Fruit fly (Drosophila melanogaster) whole organism, embryonic: ENCODE measurements around the gene Uba4.

ENCODE experiments used
- CG10321 ChIP-seq: fragments of 200-800 bp; sonication (Bioruptor generic); IDR thresholded peaks from 2 replicates; pipeline ENCODE4 v1.3.6; 2022; ENCODE audit warnings: missing biosample characterization, missing genetic modification characterization
- CG10431 ChIP-seq: fragments of 200-800 bp; sonication (Bioruptor generic); optimal IDR thresholded peaks from 3 replicates; lab custom pipeline; 2018; ENCODE audit warnings: missing biosample characterization, mild to moderate bottlenecking, missing genetic modification characterization
- CG11695 ChIP-seq: fragments of 200-800 bp; sonication (Bioruptor generic); IDR thresholded peaks from 3 replicates; pipeline ENCODE4 v1.3.6; 2022; ENCODE audit warnings: missing biosample characterization, missing genetic modification characterization
- CG11696 ChIP-seq: fragments of 200-800 bp; sonication (Bioruptor generic); IDR thresholded peaks from 2 replicates; pipeline ENCODE4 v1.3.6; 2022; ENCODE audit warnings: missing biosample characterization, missing genetic modification characterization
- CG12236 ChIP-seq: fragments of 200-800 bp; sonication (Bioruptor generic); optimal IDR thresholded peaks from 2 replicates; lab custom pipeline; 2016; ENCODE audit warnings: missing biosample characterization, missing genetic modification characterization
- CG12299 ChIP-seq: fragments of 200-800 bp; sonication (Bioruptor generic); optimal IDR thresholded peaks from 2 replicates; lab custom pipeline; 2018; ENCODE audit warnings: missing biosample characterization, mild to moderate bottlenecking, missing genetic modification characterization
- CG13894 ChIP-seq: fragments of 200-800 bp; sonication (Bioruptor generic); optimal IDR thresholded peaks from 3 replicates; lab custom pipeline; 2018; ENCODE audit warnings: missing biosample characterization, mild to moderate bottlenecking, missing genetic modification characterization, moderate library complexity
- CG14441 ChIP-seq: fragments of 200-800 bp; sonication (Bioruptor generic); IDR thresholded peaks from 2 replicates; pipeline ENCODE4 v1.3.6; 2022; ENCODE audit warnings: missing biosample characterization, missing genetic modification characterization
- CG14860 ChIP-seq: fragments of 200-800 bp; sonication (Bioruptor generic); IDR thresholded peaks from 3 replicates; pipeline ENCODE4 v1.3.6; 2022; ENCODE audit warnings: missing biosample characterization, missing genetic modification characterization; ENCODE audit not compliant: partially characterized antibody
- CG1647 ChIP-seq: fragments of 200-800 bp; sonication (Bioruptor generic); optimal IDR thresholded peaks from 3 replicates; lab custom pipeline; 2016; ENCODE audit warnings: missing biosample characterization, missing genetic modification characterization
- CG1832 ChIP-seq: fragments of 200-800 bp; sonication (Bioruptor generic); optimal IDR thresholded peaks from 2 replicates; lab custom pipeline; 2017; ENCODE audit warnings: missing biosample characterization, mild to moderate bottlenecking, missing genetic modification characterization, inconsistent platforms
- CG2120 ChIP-seq: fragments of 200-800 bp; sonication (Bioruptor generic); optimal IDR thresholded peaks from 3 replicates; lab custom pipeline; 2016; ENCODE audit warnings: missing biosample characterization, missing genetic modification characterization
- CG31365 ChIP-seq: fragments of 200-800 bp; sonication (Bioruptor generic); optimal IDR thresholded peaks from 2 replicates; lab custom pipeline; 2018; ENCODE audit warnings: missing biosample characterization, mild to moderate bottlenecking, missing genetic modification characterization
- CG32532 ChIP-seq: fragments of 200-800 bp; sonication (Bioruptor generic); IDR thresholded peaks from 2 replicates; pipeline ENCODE4 v1.3.6; 2022; ENCODE audit warnings: missing biosample characterization, missing genetic modification characterization
- CG34224 ChIP-seq: fragments of 200-800 bp; sonication (Bioruptor generic); IDR thresholded peaks from 3 replicates; pipeline ENCODE4 v1.3.6; 2022; ENCODE audit warnings: missing biosample characterization, missing genetic modification characterization; ENCODE audit not compliant: partially characterized antibody
- CG4617 ChIP-seq: fragments of 200-800 bp; sonication (Bioruptor generic); optimal IDR thresholded peaks from 3 replicates; lab custom pipeline; 2016; ENCODE audit warnings: missing biosample characterization, missing genetic modification characterization, borderline replicate concordance
- CG8478 ChIP-seq: fragments of >200 bp; optimal IDR thresholded peaks from 2 replicates; lab custom pipeline; 2018
- CG8765 ChIP-seq: fragments of 200-800 bp; sonication (Bioruptor generic); IDR thresholded peaks from 2 replicates; pipeline ENCODE4 v1.3.6; 2022; ENCODE audit warnings: missing biosample characterization, missing genetic modification characterization
- D ChIP-seq, 2 experiments: fragments of 200-800 bp in 1 of 2; fragments of >200 bp in 1 of 2; sonication (Bioruptor generic) in 1 of 2; optimal IDR thresholded peaks; 2 replicates in 1 of 2; 3 replicates in 1 of 2; lab custom pipeline; 2017; ENCODE audit warnings: mild to moderate bottlenecking in 1 of 2, missing biosample characterization in 1 of 2, missing genetic modification characterization in 1 of 2, missing genetic modification reagents in 1 of 2
- Dip2 ChIP-seq: fragments of 200-800 bp; sonication (Bioruptor generic); IDR thresholded peaks from 2 replicates; pipeline ENCODE4 v1.3.6; 2022; ENCODE audit warnings: missing biosample characterization, missing genetic modification characterization
- Eip74EF ChIP-seq, 2 experiments: fragments of 200-800 bp in 1 of 2; fragments of >200 bp in 1 of 2; sonication (Bioruptor generic) in 1 of 2; optimal IDR thresholded peaks; 2 replicates each; lab custom pipeline; 2017 to 2019; ENCODE audit warnings: missing biosample characterization in 2 of 2, missing genetic modification characterization in 2 of 2, mild to moderate bottlenecking in 1 of 2, moderate library complexity in 1 of 2
- Fer2 ChIP-seq: fragments of 200-800 bp; sonication (Bioruptor generic); optimal IDR thresholded peaks from 2 replicates; lab custom pipeline; 2018; ENCODE audit warnings: missing biosample characterization, mild to moderate bottlenecking, missing genetic modification characterization, moderate library complexity
- Fer3 ChIP-seq: fragments of 200-800 bp; sonication (Bioruptor generic); optimal IDR thresholded peaks from 2 replicates; lab custom pipeline; 2018; ENCODE audit warnings: missing biosample characterization, mild to moderate bottlenecking, missing genetic modification characterization, moderate library complexity
- HHEX ChIP-seq: fragments of 200-800 bp; sonication (Bioruptor generic); optimal IDR thresholded peaks from 3 replicates; lab custom pipeline; 2017; ENCODE audit warnings: missing biosample characterization, mild to moderate bottlenecking, missing genetic modification characterization, missing genetic modification reagents
- NC2β ChIP-seq: fragments of 200-800 bp; sonication (Bioruptor generic); optimal IDR thresholded peaks from 2 replicates; lab custom pipeline; 2016; ENCODE audit warnings: missing biosample characterization, missing genetic modification characterization
- Nf-YA ChIP-seq: fragments of 200-800 bp; sonication (Bioruptor generic); IDR thresholded peaks from 2 replicates; pipeline ENCODE4 v1.3.6; 2022; ENCODE audit warnings: missing biosample characterization, missing genetic modification characterization
- NfI ChIP-seq: fragments of 200-800 bp; sonication (Bioruptor generic); optimal IDR thresholded peaks from 3 replicates; lab custom pipeline; 2018; ENCODE audit warnings: missing biosample characterization, mild to moderate bottlenecking, missing genetic modification characterization, moderate library complexity
- Optix ChIP-seq: fragments of 200-800 bp; sonication (Bioruptor generic); IDR thresholded peaks from 3 replicates; pipeline ENCODE4 v1.3.6; 2022; ENCODE audit warnings: missing biosample characterization, missing genetic modification characterization
- Sox102F ChIP-seq: fragments of 200-800 bp; sonication (Bioruptor generic); optimal IDR thresholded peaks from 2 replicates; lab custom pipeline; 2018; ENCODE audit warnings: missing biosample characterization, mild to moderate bottlenecking, missing genetic modification characterization, moderate library complexity
- ab ChIP-seq: fragments of 200-800 bp; sonication (Bioruptor generic); optimal IDR thresholded peaks from 2 replicates; lab custom pipeline; 2016; ENCODE audit warnings: missing biosample characterization, missing genetic modification characterization
- btn ChIP-seq: fragments of 200-800 bp; sonication (Bioruptor generic); optimal IDR thresholded peaks from 2 replicates; lab custom pipeline; 2016; ENCODE audit warnings: missing biosample characterization, missing genetic modification characterization
- cato ChIP-seq: fragments of 200-800 bp; sonication (Bioruptor generic); optimal IDR thresholded peaks from 2 replicates; lab custom pipeline; 2016; ENCODE audit warnings: missing biosample characterization, missing genetic modification characterization, borderline replicate concordance
- crp ChIP-seq, 2 experiments: fragments of 200-800 bp; sonication (Bioruptor generic); optimal IDR thresholded peaks; 2 replicates in 1 of 2; 3 replicates in 1 of 2; lab custom pipeline; 2017; ENCODE audit warnings: missing biosample characterization in 2 of 2, missing genetic modification characterization in 2 of 2, mild to moderate bottlenecking in 1 of 2, moderate library complexity in 1 of 2
- cwo ChIP-seq: fragments of 200-800 bp; sonication (Bioruptor generic); optimal IDR thresholded peaks from 3 replicates; lab custom pipeline; 2017; ENCODE audit warnings: missing biosample characterization, missing genetic modification characterization, mild to moderate bottlenecking, moderate library complexity, missing genetic modification reagents
- dpn ChIP-seq, 2 experiments: fragments of 200-800 bp; sonication (Bioruptor generic); optimal IDR thresholded peaks; 3 replicates each; lab custom pipeline; 2016; ENCODE audit warnings: missing biosample characterization in 2 of 2, missing genetic modification characterization in 2 of 2
- esg ChIP-seq: fragments of 200-800 bp; sonication (Bioruptor generic); conservative IDR thresholded peaks from 2 replicates; pipeline ENCODE4 v1.3.6; 2022; ENCODE audit warnings: missing biosample characterization, missing genetic modification characterization
- ewg ChIP-seq: fragments of 200-800 bp; sonication (Bioruptor generic); optimal IDR thresholded peaks from 3 replicates; lab custom pipeline; 2017; ENCODE audit warnings: mild to moderate bottlenecking, missing biosample characterization, missing genetic modification reagents, missing genetic modification characterization
- gcm ChIP-seq: fragments of 200-800 bp; sonication (Bioruptor generic); optimal IDR thresholded peaks from 2 replicates; lab custom pipeline; 2019; ENCODE audit warnings: missing biosample characterization, mild to moderate bottlenecking, missing genetic modification characterization, moderate library complexity
- ham ChIP-seq: fragments of 200-800 bp; sonication (Bioruptor generic); IDR thresholded peaks from 2 replicates; pipeline ENCODE4 v1.3.6; 2022; ENCODE audit warnings: missing biosample characterization, missing genetic modification characterization
- her ChIP-seq: fragments of 200-800 bp; sonication (Bioruptor generic); optimal IDR thresholded peaks from 2 replicates; lab custom pipeline; 2016; ENCODE audit warnings: missing biosample characterization, missing genetic modification characterization
- kni ChIP-seq: fragments of 200-800 bp; sonication (Bioruptor generic); optimal IDR thresholded peaks from 3 replicates; lab custom pipeline; 2017; ENCODE audit warnings: mild to moderate bottlenecking, missing biosample characterization, missing genetic modification reagents, missing genetic modification characterization
- pan ChIP-seq, 4 experiments: fragments of >200 bp in 3 of 4; fragments of 200-800 bp in 1 of 4; sonication (Bioruptor generic) in 1 of 4; optimal IDR thresholded peaks in 3 of 4; IDR thresholded peaks in 1 of 4; 2 replicates each; pipeline versions ENCODE4 v1.3.6 to Lab custom; 2017 to 2022; ENCODE audit warnings: missing biosample characterization in 2 of 4, missing genetic modification characterization in 2 of 4, mixed read lengths in 1 of 4
- ranshi ChIP-seq: fragments of 200-800 bp; sonication (Bioruptor generic); IDR thresholded peaks from 2 replicates; pipeline ENCODE4 v1.3.6; 2022; ENCODE audit warnings: missing biosample characterization, missing genetic modification characterization
- scrt ChIP-seq: fragments of 200-800 bp; sonication (Bioruptor generic); optimal IDR thresholded peaks from 2 replicates; lab custom pipeline; 2018; ENCODE audit warnings: missing biosample characterization, mild to moderate bottlenecking, missing genetic modification characterization, moderate library complexity
- sim ChIP-seq: fragments of 200-800 bp; sonication (Bioruptor generic); IDR thresholded peaks from 2 replicates; pipeline ENCODE4 v1.3.6; 2022; ENCODE audit warnings: missing biosample characterization, missing genetic modification characterization
- slp2 ChIP-seq: fragments of 200-800 bp; sonication (Bioruptor generic); optimal IDR thresholded peaks from 2 replicates; lab custom pipeline; 2016; ENCODE audit warnings: missing biosample characterization, missing genetic modification characterization
- tgo ChIP-seq: fragments of 200-800 bp; sonication (Bioruptor generic); IDR thresholded peaks from 3 replicates; pipeline ENCODE4 v1.3.6; 2022; ENCODE audit warnings: missing biosample characterization, missing genetic modification characterization

Gene Uba4

dm6 chr2L:8534515-8535295 is 17.5 kb downstream of the Uba4 start (continued):
- TF ChIP-seq esg (GFP tag; lab: Robert Waterston, UW) = peak; percentile 97
- peak; percentile 81 to 94 for TF ChIP-seq dpn (GFP tag; optimal IDR thresholded peaks at IDR 0.05; lab: Kevin White, UChicago)
- TF ChIP-seq her (GFP tag; lab: Kevin White, UChicago) = peak; percentile 8
- TF ChIP-seq CG4617 (GFP tag; lab: Kevin White, UChicago) = peak; percentile 88
- TF ChIP-seq NfI (GFP tag; lab: Kevin White, UChicago) = peak; percentile 96
- peak; percentile 97 for TF ChIP-seq gcm (GFP tag; lab: Kevin White, UChicago)
- peak; percentile 82 for TF ChIP-seq CG31365 (tag; lab: Kevin White, UChicago)
- TF ChIP-seq CG8765 (GFP tag; lab: Robert Waterston, UW) = peak; percentile 73
- peak; percentile 30 for TF ChIP-seq btn (GFP tag; lab: Kevin White, UChicago)
- peak; percentile 94 for TF ChIP-seq tgo
- TF ChIP-seq ranshi (GFP tag; lab: Robert Waterston, UW) = peak; percentile 90
- TF ChIP-seq kni (GFP tag; lab: Kevin White, UChicago) = peak; percentile 97
- no peak for TF ChIP-seq ham
- TF ChIP-seq pan (optimal IDR thresholded peaks at IDR 0.05; lab: Kevin White, UChicago) = no peak
- peak in 1 of 2 experiments; percentile 96 for TF ChIP-seq pan (GFP tag; optimal IDR thresholded peaks at IDR 0.05 in 1 of 2, IDR thresholded peaks at IDR 0.05 in 1 of 2)
- peak; percentile 89 for TF ChIP-seq sim (GFP tag; lab: Robert Waterston, UW)
- TF ChIP-seq CG12236 = peak; percentile 71
- TF ChIP-seq CG8478 (lab: Kevin White, UChicago) = no peak
- peak; percentile 72 for TF ChIP-seq CG14860 (GFP tag; lab: Robert Waterston, UW)
- TF ChIP-seq HHEX (GFP tag; lab: Kevin White, UChicago) = peak; percentile 93
- peak; percentile 92 for TF ChIP-seq CG10431 (GFP tag; lab: Kevin White, UChicago)
- peak; percentile 95 for TF ChIP-seq ewg (GFP tag; lab: Kevin White, UChicago)
- peak; percentile 37 for TF ChIP-seq CG13894
- no peak for TF ChIP-seq CG1832
- TF ChIP-seq CG14441 = peak; percentile 95
- TF ChIP-seq NC2β = peak; percentile 87
- peak; percentile 75 for TF ChIP-seq CG32532 (GFP tag; lab: Robert Waterston, UW)
- peak in 1 of 2 experiments; percentile 97 for TF ChIP-seq Eip74EF (GFP tag; optimal IDR thresholded peaks at IDR 0.05; lab: Kevin White, UChicago)
- peak; percentile 71; the same call in 1 of the 2 replicates for TF ChIP-seq Dip2
- peak; percentile 78 for TF ChIP-seq CG1647 (GFP tag; lab: Kevin White, UChicago)
- peak; percentile 77 for TF ChIP-seq CG2120 (GFP tag; lab: Kevin White, UChicago)
- TF ChIP-seq ab (GFP tag; lab: Kevin White, UChicago) = no peak
- TF ChIP-seq cato (GFP tag; lab: Kevin White, UChicago) = peak; percentile 90
- TF ChIP-seq slp2 (GFP tag; lab: Kevin White, UChicago) = peak; percentile 86
- peak; percentile 99 for TF ChIP-seq Sox102F (GFP tag; lab: Kevin White, UChicago)
- TF ChIP-seq D (optimal IDR thresholded peaks at IDR 0.05; lab: Kevin White, UChicago) = no peak
- peak; percentile 96 for TF ChIP-seq D (GFP tag; optimal IDR thresholded peaks at IDR 0.05; lab: Kevin White, UChicago)
- peak; percentile 84 for TF ChIP-seq cwo (GFP tag; lab: Kevin White, UChicago)
- peak; percentile 93 for TF ChIP-seq Nf-YA (GFP tag; lab: Robert Waterston, UW)
- peak; percentile 85 for TF ChIP-seq scrt (GFP tag; lab: Kevin White, UChicago)
- TF ChIP-seq CG10321 (GFP tag; lab: Robert Waterston, UW) = peak; percentile 73
- peak; percentile 93 for TF ChIP-seq CG12299 (tag; lab: Kevin White, UChicago)
- peak; percentile 75 for TF ChIP-seq CG11696 (GFP tag; lab: Robert Waterston, UW)
- peak; percentile 97 for TF ChIP-seq Optix (GFP tag; lab: Robert Waterston, UW)
- TF ChIP-seq CG34224 (GFP tag; lab: Robert Waterston, UW) = peak; percentile 31; the same call in 2 of the 3 replicates
- peak; percentile 97 for TF ChIP-seq CG11695 (GFP tag; lab: Robert Waterston, UW)
- TF ChIP-seq Fer3 = peak; percentile 93
- TF ChIP-seq crp (GFP tag; optimal IDR thresholded peaks at IDR 0.05; lab: Kevin White, UChicago) = peak; percentile 15 to 68
- peak; percentile 87 for TF ChIP-seq Fer2
